Fruit fly (Drosophila melanogaster) whole organism, embryonic: ENCODE measurements around the gene HIPP1.

Source experiments
- Aef1 ChIP-seq: fragments of 200-800 bp; sonication (Bioruptor generic); IDR thresholded peaks from 3 replicates; pipeline ENCODE4 v1.3.6; 2022; ENCODE audit warnings: missing biosample characterization, missing genetic modification characterization
- CG10543 ChIP-seq: fragments of 200-800 bp; sonication (Bioruptor generic); optimal IDR thresholded peaks from 3 replicates; lab custom pipeline; 2017; ENCODE audit warnings: missing biosample characterization, mild to moderate bottlenecking, missing genetic modification characterization, moderate library complexity
- CG11398 ChIP-seq: fragments of 200-800 bp; sonication (Bioruptor generic); optimal IDR thresholded peaks from 2 replicates; lab custom pipeline; 2016; ENCODE audit warnings: missing biosample characterization, missing genetic modification characterization
- CG12391 ChIP-seq: fragments of 200-800 bp; sonication (Bioruptor generic); optimal IDR thresholded peaks from 3 replicates; lab custom pipeline; 2018; ENCODE audit warnings: missing biosample characterization, mild to moderate bottlenecking, missing genetic modification characterization, moderate library complexity
- CG13287 ChIP-seq: fragments of 200-800 bp; sonication (Bioruptor generic); IDR thresholded peaks from 2 replicates; pipeline ENCODE4 v1.3.6; 2022; ENCODE audit warnings: missing biosample characterization, missing genetic modification characterization; ENCODE audit not compliant: partially characterized antibody
- CG1602 ChIP-seq: fragments of 200-800 bp; sonication (Bioruptor generic); optimal IDR thresholded peaks from 3 replicates; lab custom pipeline; 2016; ENCODE audit warnings: missing biosample characterization, missing genetic modification characterization
- CG16813 ChIP-seq: fragments of 200-800 bp; sonication (Bioruptor generic); IDR thresholded peaks from 3 replicates; pipeline ENCODE4 v1.3.6; 2022; ENCODE audit warnings: missing biosample characterization, missing genetic modification characterization; ENCODE audit not compliant: partially characterized antibody
- CG34376 ChIP-seq: fragments of 200-800 bp; sonication (Bioruptor generic); optimal IDR thresholded peaks from 2 replicates; lab custom pipeline; 2018; ENCODE audit warnings: missing biosample characterization, mild to moderate bottlenecking, missing genetic modification characterization
- CG42726 ChIP-seq: fragments of 200-800 bp; sonication (Bioruptor generic); IDR thresholded peaks from 2 replicates; pipeline ENCODE4 v1.3.6; 2022; ENCODE audit warnings: missing biosample characterization, missing genetic modification characterization; ENCODE audit not compliant: partially characterized antibody
- CG5180 ChIP-seq: fragments of 200-800 bp; sonication (Bioruptor generic); optimal IDR thresholded peaks from 3 replicates; lab custom pipeline; 2017; ENCODE audit warnings: missing biosample characterization, missing genetic modification characterization, mild to moderate bottlenecking, moderate library complexity, missing genetic modification reagents
- CG6175 ChIP-seq: fragments of 200-800 bp; sonication (Bioruptor generic); IDR thresholded peaks from 3 replicates; pipeline ENCODE4 v1.3.6; 2022; ENCODE audit warnings: missing biosample characterization, missing genetic modification characterization
- CG6272 ChIP-seq: fragments of 200-800 bp; sonication (Bioruptor generic); IDR thresholded peaks from 2 replicates; pipeline ENCODE4 v1.3.6; 2022; ENCODE audit warnings: missing biosample characterization, missing genetic modification characterization
- CG6689 ChIP-seq: fragments of 200-800 bp; sonication (Bioruptor generic); IDR thresholded peaks from 2 replicates; pipeline ENCODE4 v1.3.6; 2022; ENCODE audit warnings: missing biosample characterization, missing genetic modification characterization
- CG7271 ChIP-seq: fragments of 200-800 bp; sonication (Bioruptor generic); optimal IDR thresholded peaks from 2 replicates; lab custom pipeline; 2018; ENCODE audit warnings: missing biosample characterization, mild to moderate bottlenecking, missing genetic modification characterization, moderate library complexity
- CG8359 ChIP-seq: fragments of 200-800 bp; sonication (Bioruptor generic); optimal IDR thresholded peaks from 2 replicates; lab custom pipeline; 2017; ENCODE audit warnings: missing biosample characterization, mild to moderate bottlenecking, missing genetic modification characterization, borderline replicate concordance
- CG8765 ChIP-seq: fragments of 200-800 bp; sonication (Bioruptor generic); IDR thresholded peaks from 2 replicates; pipeline ENCODE4 v1.3.6; 2022; ENCODE audit warnings: missing biosample characterization, missing genetic modification characterization
- CG9215 ChIP-seq: fragments of 200-800 bp; sonication (Bioruptor generic); IDR thresholded peaks from 2 replicates; pipeline ENCODE4 v1.3.6; 2022; ENCODE audit warnings: missing biosample characterization, missing genetic modification characterization
- CG9817 ChIP-seq: fragments of 200-800 bp; sonication (Bioruptor generic); optimal IDR thresholded peaks from 2 replicates; lab custom pipeline; 2018; ENCODE audit warnings: missing biosample characterization, mild to moderate bottlenecking, missing genetic modification characterization, moderate library complexity
- CG9932 ChIP-seq: fragments of 200-800 bp; sonication (Bioruptor generic); IDR thresholded peaks from 2 replicates; pipeline ENCODE4 v1.3.6; 2022; ENCODE audit warnings: missing biosample characterization, missing genetic modification characterization
- Dref ChIP-seq: fragments of 200-800 bp; sonication (Bioruptor generic); IDR thresholded peaks from 2 replicates; pipeline ENCODE4 v1.3.6; 2022; ENCODE audit warnings: missing biosample characterization, missing genetic modification characterization
- Gug ChIP-seq: fragments of 200-800 bp; sonication (Bioruptor generic); IDR thresholded peaks from 4 replicates; pipeline ENCODE4 v1.3.6; 2022; ENCODE audit warnings: missing biosample characterization, missing genetic modification characterization
- HLH4C ChIP-seq: fragments of 200-800 bp; sonication (Bioruptor generic); IDR thresholded peaks from 3 replicates; pipeline ENCODE4 v1.3.6; 2022; ENCODE audit warnings: missing biosample characterization, missing genetic modification characterization; ENCODE audit not compliant: partially characterized antibody
- HmgZ ChIP-seq: fragments of 200-800 bp; sonication (Bioruptor generic); optimal IDR thresholded peaks from 2 replicates; lab custom pipeline; 2018; ENCODE audit warnings: missing biosample characterization, mild to moderate bottlenecking, missing genetic modification characterization
- bigmax ChIP-seq: fragments of 200-800 bp; sonication (Bioruptor generic); optimal IDR thresholded peaks from 2 replicates; lab custom pipeline; 2018; ENCODE audit warnings: missing biosample characterization, mild to moderate bottlenecking, missing genetic modification characterization
- cad ChIP-seq: fragments of >200 bp; optimal IDR thresholded peaks from 2 replicates; lab custom pipeline; 2017; ENCODE audit warnings: missing biosample characterization, missing genetic modification characterization
- crp ChIP-seq, 2 experiments: fragments of 200-800 bp; sonication (Bioruptor generic); optimal IDR thresholded peaks; 2 replicates in 1 of 2; 3 replicates in 1 of 2; lab custom pipeline; 2017; ENCODE audit warnings: missing biosample characterization in 2 of 2, missing genetic modification characterization in 2 of 2, mild to moderate bottlenecking in 1 of 2, moderate library complexity in 1 of 2
- dan ChIP-seq: fragments of 200-800 bp; sonication (Bioruptor generic); IDR thresholded peaks from 2 replicates; pipeline ENCODE4 v1.3.6; 2022; ENCODE audit warnings: missing biosample characterization, missing genetic modification characterization
- gce ChIP-seq: fragments of 200-800 bp; sonication (Bioruptor generic); IDR thresholded peaks from 3 replicates; pipeline ENCODE4 v1.3.6; 2022; ENCODE audit warnings: missing biosample characterization, missing genetic modification characterization
- gcm ChIP-seq: fragments of 200-800 bp; sonication (Bioruptor generic); optimal IDR thresholded peaks from 2 replicates; lab custom pipeline; 2019; ENCODE audit warnings: missing biosample characterization, mild to moderate bottlenecking, missing genetic modification characterization, moderate library complexity
- gsb-n ChIP-seq: fragments of 200-800 bp; sonication (Bioruptor generic); optimal IDR thresholded peaks from 3 replicates; lab custom pipeline; 2018; ENCODE audit warnings: missing biosample characterization, mild to moderate bottlenecking, missing genetic modification characterization
- gt ChIP-seq: fragments of 200-800 bp; sonication (Bioruptor generic); IDR thresholded peaks from 2 replicates; pipeline ENCODE4 v1.3.6; 2022; ENCODE audit warnings: missing biosample characterization, missing genetic modification characterization
- h ChIP-seq: fragments of >200 bp; optimal IDR thresholded peaks from 2 replicates; lab custom pipeline; 2017
- her ChIP-seq: fragments of 200-800 bp; sonication (Bioruptor generic); optimal IDR thresholded peaks from 2 replicates; lab custom pipeline; 2016; ENCODE audit warnings: missing biosample characterization, missing genetic modification characterization
- kni ChIP-seq: fragments of 200-800 bp; sonication (Bioruptor generic); optimal IDR thresholded peaks from 3 replicates; lab custom pipeline; 2017; ENCODE audit warnings: mild to moderate bottlenecking, missing biosample characterization, missing genetic modification reagents, missing genetic modification characterization
- otp ChIP-seq: fragments of 200-800 bp; sonication (Bioruptor generic); IDR thresholded peaks from 3 replicates; pipeline ENCODE4, ENCODE4 v1.3.6; 2022; ENCODE audit warnings: missing biosample characterization, missing genetic modification characterization
- peb ChIP-seq: fragments of 200-800 bp; sonication (Bioruptor generic); IDR thresholded peaks from 2 replicates; pipeline ENCODE4 v1.3.6; 2022; ENCODE audit warnings: missing biosample characterization, missing genetic modification characterization
- phol ChIP-seq: fragments of 200-800 bp; sonication (Bioruptor generic); optimal IDR thresholded peaks from 3 replicates; lab custom pipeline; 2018; ENCODE audit warnings: missing biosample characterization, mild to moderate bottlenecking, missing genetic modification characterization, moderate library complexity
- prd ChIP-seq, 3 experiments: fragments of >200 bp in 2 of 3; fragments of 200-800 bp in 1 of 3; sonication (Bioruptor generic) in 1 of 3; optimal IDR thresholded peaks in 2 of 3; IDR thresholded peaks in 1 of 3; 2 replicates in 2 of 3; 3 replicates in 1 of 3; pipeline versions ENCODE4 v1.3.6 to Lab custom; 2017 to 2022; ENCODE audit warnings: missing biosample characterization in 1 of 3, missing genetic modification characterization in 1 of 3
- ranshi ChIP-seq: fragments of 200-800 bp; sonication (Bioruptor generic); IDR thresholded peaks from 2 replicates; pipeline ENCODE4 v1.3.6; 2022; ENCODE audit warnings: missing biosample characterization, missing genetic modification characterization
- sd ChIP-seq: fragments of 200-800 bp; sonication (Bioruptor generic); optimal IDR thresholded peaks from 3 replicates; lab custom pipeline; 2018; ENCODE audit warnings: missing biosample characterization, mild to moderate bottlenecking, missing genetic modification characterization, moderate library complexity
- seq ChIP-seq: fragments of 200-800 bp; sonication (Bioruptor generic); IDR thresholded peaks from 2 replicates; pipeline ENCODE4 v1.3.6; 2022; ENCODE audit warnings: missing biosample characterization, missing genetic modification characterization
- slou ChIP-seq: fragments of 200-800 bp; sonication (Bioruptor generic); optimal IDR thresholded peaks from 3 replicates; lab custom pipeline; 2016; ENCODE audit warnings: missing biosample characterization, missing genetic modification characterization
- slp2 ChIP-seq: fragments of 200-800 bp; sonication (Bioruptor generic); optimal IDR thresholded peaks from 2 replicates; lab custom pipeline; 2016; ENCODE audit warnings: missing biosample characterization, missing genetic modification characterization
- sr ChIP-seq: fragments of 200-800 bp; sonication (Bioruptor generic); IDR thresholded peaks from 3 replicates; pipeline ENCODE4 v1.3.6; 2022; ENCODE audit warnings: missing biosample characterization, missing genetic modification characterization
- stc ChIP-seq: fragments of 200-800 bp; sonication (Bioruptor generic); IDR thresholded peaks from 2 replicates; pipeline ENCODE4 v1.3.6; 2022; ENCODE audit warnings: missing biosample characterization, missing genetic modification characterization
- tap ChIP-seq: fragments of 200-800 bp; optimal IDR thresholded peaks from 3 replicates; lab custom pipeline; 2019; ENCODE audit warnings: missing biosample characterization, mild to moderate bottlenecking, missing genetic modification characterization, moderate library complexity
- trem ChIP-seq: fragments of 200-800 bp; optimal IDR thresholded peaks from 3 replicates; lab custom pipeline; 2019; ENCODE audit warnings: missing biosample characterization, mild to moderate bottlenecking, missing genetic modification characterization, moderate library complexity
- tx ChIP-seq: fragments of 200-800 bp; sonication (Bioruptor generic); optimal IDR thresholded peaks from 2 replicates; lab custom pipeline; 2016; ENCODE audit warnings: missing biosample characterization, missing genetic modification characterization
- usp ChIP-seq: fragments of >200 bp; optimal IDR thresholded peaks from 2 replicates; lab custom pipeline; 2017; ENCODE audit warnings: missing biosample characterization, missing genetic modification characterization
- wdn ChIP-seq: fragments of 200-800 bp; sonication (Bioruptor generic); IDR thresholded peaks from 2 replicates; pipeline ENCODE4 v1.3.6; 2022; ENCODE audit warnings: missing biosample characterization, missing genetic modification characterization

The HIPP1 gene

dm6 chr3L:20798325-20798846 is 11.1 kb upstream of the HIPP1 start, which contains the start of the genes CG3698 and tzn (continued):
- peak; percentile 89 for TF ChIP-seq Aef1 (GFP tag; lab: Robert Waterston, UW)
- peak; percentile 43; the same call in 1 of the 2 replicates for TF ChIP-seq CG13287 (GFP tag; lab: Robert Waterston, UW)
- TF ChIP-seq her (GFP tag; lab: Kevin White, UChicago): peak; percentile 79
- TF ChIP-seq otp: peak; percentile 96
- TF ChIP-seq CG12391 (tag; lab: Kevin White, UChicago): peak; percentile 93
- peak; percentile 80 for TF ChIP-seq CG9215 (GFP tag; lab: Robert Waterston, UW)
- peak; percentile 90 for TF ChIP-seq trem (tag; lab: Kevin White, UChicago)
- peak; percentile 96 for TF ChIP-seq CG9817 (tag; lab: Kevin White, UChicago)
- TF ChIP-seq ranshi (GFP tag; lab: Robert Waterston, UW): peak; percentile 94
- peak; percentile 91 for TF ChIP-seq CG10543 (GFP tag; lab: Kevin White, UChicago)
- no peak for TF ChIP-seq tap (tag; lab: Kevin White, UChicago)
- peak; percentile 94 for TF ChIP-seq phol (tag; lab: Kevin White, UChicago)
- TF ChIP-seq CG16813 (GFP tag; lab: Robert Waterston, UW): no peak
- TF ChIP-seq CG6689 (GFP tag; lab: Robert Waterston, UW): peak; percentile 85
- no peak for TF ChIP-seq cad (GFP tag; lab: Kevin White, UChicago)
- peak; percentile 52 for TF ChIP-seq Dref (GFP tag; lab: Robert Waterston, UW)
- no peak for TF ChIP-seq CG5180
- peak; percentile 81; the same call in 1 of the 2 replicates for TF ChIP-seq seq (GFP tag; lab: Robert Waterston, UW)
- peak; percentile 94 for TF ChIP-seq HmgZ (tag; lab: Kevin White, UChicago)
- peak; percentile 98 for TF ChIP-seq CG7271 (tag; lab: Kevin White, UChicago)
- TF ChIP-seq bigmax (GFP tag; lab: Kevin White, UChicago): peak; percentile 76
- TF ChIP-seq gce (GFP tag; lab: Robert Waterston, UW): peak; percentile 93
- peak; percentile 93 for TF ChIP-seq CG34376 (GFP tag; lab: Kevin White, UChicago)
- TF ChIP-seq peb (GFP tag; lab: Robert Waterston, UW): peak; percentile 68
- no peak for TF ChIP-seq h (lab: Kevin White, UChicago)
- peak; percentile 92 for TF ChIP-seq gsb-n (tag; lab: Kevin White, UChicago)
- no peak for TF ChIP-seq usp (GFP tag; lab: Kevin White, UChicago)
- peak; percentile 86; the same call in 1 of the 2 replicates for TF ChIP-seq CG9932 (GFP tag; lab: Robert Waterston, UW)
- TF ChIP-seq tx (GFP tag; lab: Kevin White, UChicago): peak; percentile 54
- TF ChIP-seq CG6272 (GFP tag; lab: Robert Waterston, UW): peak; percentile 86
- peak; percentile 88 for TF ChIP-seq sr (GFP tag; lab: Robert Waterston, UW)
- TF ChIP-seq dan (GFP tag; lab: Robert Waterston, UW): no peak
- TF ChIP-seq CG11398: peak; percentile 84
- TF ChIP-seq wdn (GFP tag; lab: Robert Waterston, UW): peak; percentile 87
- TF ChIP-seq crp (GFP tag; optimal IDR thresholded peaks at IDR 0.05; lab: Kevin White, UChicago): peak in 1 of 2 experiments; percentile 66
- peak; percentile 82 for TF ChIP-seq CG8765
- TF ChIP-seq slp2 (GFP tag; lab: Kevin White, UChicago): peak; percentile 85
- TF ChIP-seq kni (GFP tag; lab: Kevin White, UChicago): peak; percentile 88
- peak; percentile 69; the same call in 3 of the 4 replicates for TF ChIP-seq Gug (GFP tag; lab: Robert Waterston, UW)
- peak; percentile 94 for TF ChIP-seq CG6175
- peak; percentile 90 for TF ChIP-seq CG8359 (GFP tag; lab: Kevin White, UChicago)
- TF ChIP-seq gt (GFP tag; lab: Robert Waterston, UW): peak; percentile 89
- TF ChIP-seq gcm (GFP tag; lab: Kevin White, UChicago): peak; percentile 90
- TF ChIP-seq sd: no peak
- no peak for TF ChIP-seq prd (optimal IDR thresholded peaks at IDR 0.05; lab: Kevin White, UChicago)
- TF ChIP-seq prd (GFP tag; IDR thresholded peaks at IDR 0.05; lab: Robert Waterston, UW): peak; percentile 85
- peak; percentile 89 for TF ChIP-seq slou (GFP tag; lab: Kevin White, UChicago)
- TF ChIP-seq HLH4C (GFP tag; lab: Robert Waterston, UW): no peak
- peak; percentile 91 for TF ChIP-seq stc (GFP tag; lab: Robert Waterston, UW)
- peak; percentile 82 for TF ChIP-seq CG1602 (GFP tag; lab: Kevin White, UChicago)
- TF ChIP-seq CG42726 (GFP tag; lab: Robert Waterston, UW): 0 out of 2 replicates have a peak, but pooled peaks have one; percentile 7
